Fruit fly (Drosophila melanogaster) whole organism, prepupa: ENCODE measurements around the gene Srp9.

Experiments
- CG10669 ChIP-seq: fragments of 200-800 bp; sonication (Bioruptor generic); optimal IDR thresholded peaks from 3 replicates; lab custom pipeline; 2018; ENCODE audit warnings: missing biosample characterization, mild to moderate bottlenecking, missing genetic modification characterization, moderate library complexity
- CG11294 ChIP-seq: fragments of 200-800 bp; sonication (Bioruptor generic); IDR thresholded peaks from 2 replicates; pipeline ENCODE4 v1.3.6; 2022; ENCODE audit warnings: missing biosample characterization, missing genetic modification characterization
- CG11762 ChIP-seq: fragments of 200-800 bp; sonication (Bioruptor generic); optimal IDR thresholded peaks from 3 replicates; lab custom pipeline; 2016; ENCODE audit warnings: missing biosample characterization, missing genetic modification characterization; ENCODE audit not compliant: insufficient read depth
- CG15336 ChIP-seq: fragments of 200-800 bp; sonication (Bioruptor generic); IDR thresholded peaks from 2 replicates; pipeline ENCODE4 v1.3.6; 2022; ENCODE audit warnings: missing biosample characterization, missing genetic modification characterization
- CG16779 ChIP-seq: fragments of 200-800 bp; sonication (Bioruptor generic); optimal IDR thresholded peaks from 3 replicates; lab custom pipeline; 2017; ENCODE audit warnings: missing biosample characterization, mild to moderate bottlenecking, missing genetic modification characterization
- CG31627 ChIP-seq: fragments of 200-800 bp; sonication (Bioruptor generic); optimal IDR thresholded peaks from 3 replicates; lab custom pipeline; 2016; ENCODE audit warnings: missing biosample characterization, missing genetic modification characterization
- CG32006 ChIP-seq: fragments of 200-800 bp; sonication (Bioruptor generic); optimal IDR thresholded peaks from 3 replicates; lab custom pipeline; 2017; ENCODE audit warnings: missing biosample characterization, mild to moderate bottlenecking, missing genetic modification characterization
- CG34406 ChIP-seq: fragments of 200-800 bp; sonication (Bioruptor generic); optimal IDR thresholded peaks from 3 replicates; lab custom pipeline; 2016; ENCODE audit warnings: missing biosample characterization, missing genetic modification characterization
- CG3919 ChIP-seq: fragments of 200-800 bp; sonication (Bioruptor generic); optimal IDR thresholded peaks from 3 replicates; lab custom pipeline; 2016; ENCODE audit warnings: missing biosample characterization, missing genetic modification characterization
- CG4318 ChIP-seq: fragments of 200-800 bp; sonication (Bioruptor generic); optimal IDR thresholded peaks from 3 replicates; lab custom pipeline; 2017; ENCODE audit warnings: missing biosample characterization, mild to moderate bottlenecking, missing genetic modification characterization
- CG6163 ChIP-seq: fragments of 200-800 bp; sonication (Bioruptor generic); IDR thresholded peaks from 3 replicates; pipeline ENCODE4 v1.3.6; 2022; ENCODE audit warnings: missing biosample characterization, missing genetic modification characterization
- CG6276 ChIP-seq: fragments of 200-800 bp; sonication (Bioruptor generic); optimal IDR thresholded peaks from 2 replicates; lab custom pipeline; 2017; ENCODE audit warnings: missing biosample characterization, mild to moderate bottlenecking, missing genetic modification characterization
- CG7368 ChIP-seq: fragments of 200-800 bp; sonication (Bioruptor generic); optimal IDR thresholded peaks from 3 replicates; lab custom pipeline; 2016; ENCODE audit warnings: missing biosample characterization, missing genetic modification characterization
- CG8119 ChIP-seq: fragments of 200-800 bp; sonication (Bioruptor generic); IDR thresholded peaks from 3 replicates; pipeline ENCODE4 v1.3.6; 2022; ENCODE audit warnings: missing biosample characterization, missing genetic modification characterization
- CG8319 ChIP-seq: fragments of 200-800 bp; sonication (Bioruptor generic); optimal IDR thresholded peaks from 3 replicates; lab custom pipeline; 2016; ENCODE audit warnings: missing biosample characterization, missing genetic modification characterization
- Eip78C ChIP-seq: fragments of 200-800 bp; sonication (Bioruptor generic); peaks from one replicate; lab custom pipeline; 2016; ENCODE audit warnings: missing biosample characterization, missing genetic modification characterization
- Ets21C ChIP-seq: fragments of 200-800 bp; sonication (Bioruptor generic); optimal IDR thresholded peaks from 3 replicates; lab custom pipeline; 2016; ENCODE audit warnings: missing biosample characterization, missing genetic modification characterization
- Ets96B ChIP-seq: fragments of 200-800 bp; optimal IDR thresholded peaks from 2 replicates; lab custom pipeline; 2019; ENCODE audit warnings: missing biosample characterization, mild to moderate bottlenecking, missing genetic modification characterization, moderate library complexity
- Hr39 ChIP-seq: fragments of 200-800 bp; sonication (Bioruptor generic); optimal IDR thresholded peaks from 2 replicates; lab custom pipeline; 2016; ENCODE audit warnings: missing biosample characterization, missing genetic modification characterization
- Hr4 ChIP-seq: fragments of 200-800 bp; sonication (Bioruptor generic); optimal IDR thresholded peaks from 3 replicates; lab custom pipeline; 2016; ENCODE audit warnings: missing biosample characterization, missing genetic modification characterization
- OdsH ChIP-seq: fragments of 200-800 bp; sonication (Bioruptor generic); optimal IDR thresholded peaks from 3 replicates; lab custom pipeline; 2016; ENCODE audit warnings: missing biosample characterization, missing genetic modification characterization
- Sox102F ChIP-seq: fragments of 200-800 bp; sonication (Bioruptor generic); optimal IDR thresholded peaks from 2 replicates; lab custom pipeline; 2016; ENCODE audit warnings: missing biosample characterization, mild to moderate bottlenecking, missing genetic modification characterization
- Sox14 ChIP-seq: fragments of 200-800 bp; sonication (Bioruptor generic); optimal IDR thresholded peaks from 3 replicates; lab custom pipeline; 2016; ENCODE audit warnings: missing biosample characterization, missing genetic modification characterization
- Sox15 ChIP-seq: fragments of 200-800 bp; sonication (Bioruptor generic); optimal IDR thresholded peaks from 3 replicates; lab custom pipeline; 2016; ENCODE audit warnings: missing biosample characterization, missing genetic modification characterization
- achi ChIP-seq: fragments of 200-800 bp; sonication (Bioruptor generic); optimal IDR thresholded peaks from 3 replicates; lab custom pipeline; 2016; ENCODE audit warnings: missing biosample characterization, missing genetic modification characterization
- eg ChIP-seq: fragments of 200-800 bp; sonication (Bioruptor generic); IDR thresholded peaks from 3 replicates; pipeline ENCODE4 v1.3.6; 2022; ENCODE audit warnings: missing biosample characterization, missing genetic modification characterization
- esn ChIP-seq: fragments of 200-800 bp; sonication (Bioruptor generic); optimal IDR thresholded peaks from 2 replicates; lab custom pipeline; 2016; ENCODE audit warnings: missing biosample characterization, mild to moderate bottlenecking, missing genetic modification characterization, moderate library complexity
- fd59A ChIP-seq: fragments of 200-800 bp; sonication (Bioruptor generic); optimal IDR thresholded peaks from 2 replicates; lab custom pipeline; 2017; ENCODE audit warnings: missing biosample characterization, mild to moderate bottlenecking, missing genetic modification characterization, missing genetic modification reagents
- fkh ChIP-seq: fragments of 200-800 bp; sonication (Bioruptor generic); optimal IDR thresholded peaks from 3 replicates; lab custom pipeline; 2017; ENCODE audit warnings: missing biosample characterization, mild to moderate bottlenecking, missing genetic modification characterization, moderate library complexity
- pdm3 ChIP-seq: fragments of 200-800 bp; sonication (Bioruptor generic); optimal IDR thresholded peaks from 3 replicates; lab custom pipeline; 2016; ENCODE audit warnings: missing biosample characterization, missing genetic modification characterization
- salr ChIP-seq, 2 experiments: fragments of 200-800 bp; sonication (Bioruptor generic); optimal IDR thresholded peaks; 3 replicates each; lab custom pipeline; 2016 to 2018; ENCODE audit warnings: missing biosample characterization in 2 of 2, missing genetic modification characterization in 2 of 2, mild to moderate bottlenecking in 1 of 2
- spab ChIP-seq: fragments of 200-800 bp; sonication (Bioruptor generic); optimal IDR thresholded peaks from 2 replicates; lab custom pipeline; 2017; ENCODE audit warnings: missing biosample characterization, mild to moderate bottlenecking, missing genetic modification characterization, missing genetic modification reagents
- ss ChIP-seq, 2 experiments: fragments of 200-800 bp; sonication (Bioruptor generic); optimal IDR thresholded peaks; 2 replicates in 1 of 2; 3 replicates in 1 of 2; lab custom pipeline; 2017 to 2018; ENCODE audit warnings: mild to moderate bottlenecking in 2 of 2, missing biosample characterization in 2 of 2, missing genetic modification characterization in 2 of 2, moderate library complexity in 1 of 2
- svp ChIP-seq: fragments of 200-800 bp; sonication (Bioruptor generic); peaks from one replicate; lab custom pipeline; 2016; ENCODE audit warnings: missing biosample characterization, missing genetic modification characterization
- vri ChIP-seq: fragments of 200-800 bp; sonication (Bioruptor generic); optimal IDR thresholded peaks from 3 replicates; lab custom pipeline; 2016; ENCODE audit warnings: missing biosample characterization, mild to moderate bottlenecking, missing genetic modification characterization

The Srp9 gene

DNA sequence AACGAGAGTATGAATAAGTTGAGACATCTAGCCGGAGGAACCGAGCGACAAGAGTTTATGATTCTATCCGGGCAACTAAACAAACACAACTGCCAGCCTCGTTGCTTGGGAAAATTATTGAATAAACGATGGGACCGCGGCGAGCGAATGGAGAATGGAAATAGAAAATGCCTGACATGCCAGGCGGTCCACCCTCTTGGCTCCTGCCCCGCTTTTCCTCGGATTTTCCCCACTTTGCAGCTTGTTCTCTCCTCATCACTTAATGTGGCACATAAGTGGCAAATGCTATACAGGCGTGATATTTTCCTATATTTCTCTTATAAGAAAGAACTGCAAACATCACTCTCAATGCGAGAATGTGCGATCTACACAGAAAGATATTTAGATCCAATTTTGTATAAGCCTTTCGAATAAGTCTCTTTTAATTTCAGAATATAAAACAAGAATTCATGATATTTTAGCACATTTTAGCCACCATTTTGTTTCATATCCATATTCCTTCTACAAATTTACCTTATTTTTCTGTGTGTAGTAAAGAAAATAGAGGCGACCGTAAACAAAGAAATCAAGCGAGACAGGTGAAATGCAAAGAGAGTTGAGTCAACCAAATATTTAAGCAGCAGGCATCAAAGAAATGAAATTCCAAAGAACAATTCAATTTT, 32.6 kb upstream of the Srp9 start (continued):
- TF ChIP-seq CG6276 (GFP tag; lab: Kevin White, UChicago), result peak; percentile 73
- TF ChIP-seq fkh (GFP tag; lab: Kevin White, UChicago), result peak; percentile 91
- peak; percentile 32 for TF ChIP-seq fd59A (GFP tag; lab: Kevin White, UChicago)
- no peak for TF ChIP-seq CG8319 (GFP tag; lab: Kevin White, UChicago)
- no peak for TF ChIP-seq CG16779 (tag; lab: Kevin White, UChicago)
- peak; percentile 74 for TF ChIP-seq achi (GFP tag; lab: Kevin White, UChicago)
- no peak for TF ChIP-seq Ets21C (GFP tag; lab: Kevin White, UChicago)
- peak; percentile 31 for TF ChIP-seq CG11762 (GFP tag; lab: Kevin White, UChicago)
- TF ChIP-seq, all 60 proteins: peak for 30

DNA sequence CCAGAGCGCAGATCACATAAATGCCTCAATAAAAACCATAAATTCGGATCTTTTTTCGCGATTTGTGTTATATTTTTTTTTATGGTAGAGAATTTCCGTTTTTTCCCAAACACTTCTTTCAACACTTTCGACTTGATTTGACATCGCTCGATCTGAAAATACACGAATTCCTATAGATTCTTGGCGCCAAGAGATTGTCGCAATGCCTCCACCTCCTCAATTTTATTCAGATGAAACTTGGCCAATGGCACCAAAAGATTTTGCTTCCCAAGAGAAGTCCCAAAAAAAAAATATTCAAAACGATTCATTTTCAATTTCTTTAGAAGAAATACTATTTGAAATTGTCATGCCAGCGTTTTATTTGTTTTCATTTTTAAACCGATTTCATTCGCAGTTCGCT, 31.6 kb upstream of the Srp9 start:
- TF ChIP-seq Hr39 (no peak), salr (GFP tag; optimal IDR thresholded peaks at IDR 0.05; lab: Kevin White, UChicago) (no peak), Sox15 (no peak), Eip78C (no peak), esn (GFP tag; lab: Kevin White, UChicago) (no peak), CG8119 (GFP tag; lab: Robert Waterston, UW) (no peak)
- TF ChIP-seq, all 60 proteins: peak for 0

DNA sequence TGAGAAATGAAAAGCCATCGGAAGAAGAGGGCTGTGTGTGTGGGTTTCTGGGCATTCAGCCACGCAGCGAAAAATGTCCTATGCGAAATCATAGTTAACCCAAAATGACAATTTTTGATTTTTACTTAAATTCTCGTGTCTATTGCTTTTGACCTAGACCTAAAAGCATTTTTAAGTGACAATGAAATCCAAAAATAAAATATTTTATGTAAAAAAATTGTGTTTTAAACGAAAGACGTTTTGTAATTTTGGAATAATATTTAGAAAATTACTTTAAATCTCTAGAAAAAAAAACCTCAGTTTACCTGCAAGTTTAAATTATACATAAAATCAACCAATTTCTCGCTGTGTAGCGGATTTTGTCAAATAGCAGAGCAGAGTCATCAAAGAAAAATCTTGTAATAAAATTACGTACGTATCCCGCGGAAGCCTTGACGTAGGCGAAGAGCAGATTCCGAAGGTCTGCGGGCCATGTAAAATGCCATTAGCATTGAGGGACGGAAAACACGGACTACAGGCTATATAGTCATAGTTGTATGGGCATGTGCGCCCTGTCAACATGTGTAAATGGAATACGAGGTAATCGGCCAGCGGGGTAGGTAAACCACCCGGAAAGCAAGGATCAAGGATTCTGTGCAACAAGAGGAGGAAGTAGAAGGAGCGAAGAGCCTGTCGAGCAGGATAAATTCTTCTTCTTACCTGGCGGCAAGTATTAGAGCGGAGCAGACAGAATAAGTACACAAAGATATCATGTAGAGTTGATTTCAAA, 26.3 kb upstream of the Srp9 start:
- TF ChIP-seq esn (GFP tag; lab: Kevin White, UChicago) (no peak), CG32006 (GFP tag; lab: Kevin White, UChicago) (peak; percentile 40), CG11294 (GFP tag; lab: Robert Waterston, UW) (0 out of 2 replicates have a peak, but pooled peaks have one; percentile 11), CG15336 (GFP tag; lab: Robert Waterston, UW) (peak; percentile 56), svp (GFP tag; lab: Kevin White, UChicago) (peak; percentile 49), CG4318 (GFP tag; lab: Kevin White, UChicago) (no peak), CG7368 (GFP tag; lab: Kevin White, UChicago) (no peak), CG8119 (GFP tag; lab: Robert Waterston, UW) (no peak), Hr39 (no peak), Eip78C (peak; percentile 72), CG34406 (no peak), eg (GFP tag; lab: Robert Waterston, UW) (0 out of 3 replicates have a peak, but pooled peaks have one; percentile 27), CG31627 (no peak), vri (GFP tag; lab: Kevin White, UChicago) (no peak), OdsH (no peak), salr (GFP tag; optimal IDR thresholded peaks at IDR 0.05; lab: Kevin White, UChicago) (peak in 1 of 2 experiments; percentile 32), CG6163 (GFP tag; lab: Robert Waterston, UW) (no peak), Sox14 (no peak), CG3919 (GFP tag; lab: Kevin White, UChicago) (no peak), CG10669 (GFP tag; lab: Kevin White, UChicago) (no peak), CG16779 (tag; lab: Kevin White, UChicago) (no peak), Ets96B (tag; lab: Kevin White, UChicago) (no peak), CG8319 (GFP tag; lab: Kevin White, UChicago) (no peak), Sox102F (GFP tag; lab: Kevin White, UChicago) (no peak), spab (no peak), pdm3 (GFP tag; lab: Kevin White, UChicago) (no peak), Hr4 (GFP tag; lab: Kevin White, UChicago) (peak; percentile 28), ss (GFP tag; optimal IDR thresholded peaks at IDR 0.05; lab: Kevin White, UChicago) (no peak)
